Fruit fly (Drosophila melanogaster) whole organism, embryonic: ENCODE data around the gene Mnn1.

Source experiments
- Ada2b ChIP-seq: fragments of 200-800 bp; sonication (Bioruptor generic); IDR thresholded peaks from 2 replicates; pipeline ENCODE4 v1.3.6; 2022; ENCODE audit warnings: missing biosample characterization, missing genetic modification characterization
- Atf-2 ChIP-seq: fragments of 200-800 bp; sonication (Bioruptor generic); optimal IDR thresholded peaks from 2 replicates; lab custom pipeline; 2016; ENCODE audit warnings: missing biosample characterization, missing genetic modification characterization
- Blimp-1 ChIP-seq: fragments of 200-800 bp; sonication (Bioruptor generic); optimal IDR thresholded peaks from 3 replicates; lab custom pipeline; 2018; ENCODE audit warnings: missing biosample characterization, missing genetic modification characterization, mild to moderate bottlenecking, moderate library complexity, missing genetic modification reagents
- CG10321 ChIP-seq: fragments of 200-800 bp; sonication (Bioruptor generic); IDR thresholded peaks from 2 replicates; pipeline ENCODE4 v1.3.6; 2022; ENCODE audit warnings: missing biosample characterization, missing genetic modification characterization
- CG11504 ChIP-seq: fragments of 200-800 bp; sonication (Bioruptor generic); optimal IDR thresholded peaks from 3 replicates; lab custom pipeline; 2019; ENCODE audit warnings: missing biosample characterization, mild to moderate bottlenecking, missing genetic modification characterization, moderate library complexity
- CG11560 ChIP-seq: fragments of 200-800 bp; sonication (Bioruptor generic); IDR thresholded peaks from 3 replicates; pipeline ENCODE4 v1.3.6; 2022; ENCODE audit warnings: missing biosample characterization, missing genetic modification characterization
- CG11723 ChIP-seq: fragments of 200-800 bp; sonication (Bioruptor generic); optimal IDR thresholded peaks from 2 replicates; lab custom pipeline; 2017; ENCODE audit warnings: missing biosample characterization, mild to moderate bottlenecking, missing genetic modification characterization
- CG12071 ChIP-seq: fragments of 200-800 bp; sonication (Bioruptor generic); optimal IDR thresholded peaks from 3 replicates; lab custom pipeline; 2018; ENCODE audit warnings: missing biosample characterization, mild to moderate bottlenecking, missing genetic modification characterization
- CG14441 ChIP-seq: fragments of 200-800 bp; sonication (Bioruptor generic); IDR thresholded peaks from 2 replicates; pipeline ENCODE4 v1.3.6; 2022; ENCODE audit warnings: missing biosample characterization, missing genetic modification characterization
- CG1602 ChIP-seq: fragments of 200-800 bp; sonication (Bioruptor generic); optimal IDR thresholded peaks from 3 replicates; lab custom pipeline; 2016; ENCODE audit warnings: missing biosample characterization, missing genetic modification characterization
- CG16779 ChIP-seq: fragments of 200-800 bp; sonication (Bioruptor generic); IDR thresholded peaks from 2 replicates; pipeline ENCODE4 v1.3.6; 2022; ENCODE audit warnings: missing biosample characterization, missing genetic modification characterization
- CG17186 ChIP-seq: fragments of 200-800 bp; sonication (Bioruptor generic); optimal IDR thresholded peaks from 3 replicates; lab custom pipeline; 2017; ENCODE audit warnings: missing biosample characterization, missing genetic modification reagents, missing genetic modification characterization
- CG2129 ChIP-seq: fragments of 200-800 bp; sonication (Bioruptor generic); IDR thresholded peaks from 2 replicates; pipeline ENCODE4 v1.3.6; 2022; ENCODE audit warnings: missing biosample characterization, missing genetic modification characterization; ENCODE audit not compliant: partially characterized antibody
- CG2678 ChIP-seq: fragments of 200-800 bp; sonication (Bioruptor generic); optimal IDR thresholded peaks from 3 replicates; lab custom pipeline; 2019; ENCODE audit warnings: missing biosample characterization, mild to moderate bottlenecking, missing genetic modification characterization, moderate library complexity
- CG2889 ChIP-seq: fragments of 200-800 bp; sonication (Bioruptor generic); IDR thresholded peaks from 3 replicates; pipeline ENCODE4 v1.3.6; 2022; ENCODE audit warnings: missing biosample characterization, missing genetic modification characterization
- CG34224 ChIP-seq: fragments of 200-800 bp; sonication (Bioruptor generic); IDR thresholded peaks from 3 replicates; pipeline ENCODE4 v1.3.6; 2022; ENCODE audit warnings: missing biosample characterization, missing genetic modification characterization; ENCODE audit not compliant: partially characterized antibody
- CG34376 ChIP-seq: fragments of 200-800 bp; sonication (Bioruptor generic); optimal IDR thresholded peaks from 2 replicates; lab custom pipeline; 2018; ENCODE audit warnings: missing biosample characterization, mild to moderate bottlenecking, missing genetic modification characterization
- CG4854 ChIP-seq: fragments of 200-800 bp; sonication (Bioruptor generic); optimal IDR thresholded peaks from 2 replicates; lab custom pipeline; 2016; ENCODE audit warnings: missing biosample characterization, missing genetic modification characterization, inconsistent platforms
- CG5180 ChIP-seq: fragments of 200-800 bp; sonication (Bioruptor generic); optimal IDR thresholded peaks from 3 replicates; lab custom pipeline; 2017; ENCODE audit warnings: missing biosample characterization, missing genetic modification characterization, mild to moderate bottlenecking, moderate library complexity, missing genetic modification reagents
- CG6791 ChIP-seq: fragments of 200-800 bp; sonication (Bioruptor generic); IDR thresholded peaks from 3 replicates; pipeline ENCODE4 v1.3.6; 2022; ENCODE audit warnings: missing biosample characterization, missing genetic modification characterization; ENCODE audit not compliant: partially characterized antibody
- CG9215 ChIP-seq: fragments of 200-800 bp; sonication (Bioruptor generic); IDR thresholded peaks from 2 replicates; pipeline ENCODE4 v1.3.6; 2022; ENCODE audit warnings: missing biosample characterization, missing genetic modification characterization
- CG9437 ChIP-seq: fragments of 200-800 bp; sonication (Bioruptor generic); optimal IDR thresholded peaks from 2 replicates; lab custom pipeline; 2018; ENCODE audit warnings: missing biosample characterization, mild to moderate bottlenecking, missing genetic modification characterization
- CG9609 ChIP-seq: fragments of 200-800 bp; sonication (Bioruptor generic); optimal IDR thresholded peaks from 3 replicates; lab custom pipeline; 2016; ENCODE audit warnings: missing biosample characterization, missing genetic modification characterization
- D19A ChIP-seq: fragments of 200-800 bp; optimal IDR thresholded peaks from 3 replicates; lab custom pipeline; 2019; ENCODE audit warnings: missing biosample characterization, mild to moderate bottlenecking, missing genetic modification characterization, moderate library complexity
- Dip2 ChIP-seq: fragments of 200-800 bp; sonication (Bioruptor generic); IDR thresholded peaks from 2 replicates; pipeline ENCODE4 v1.3.6; 2022; ENCODE audit warnings: missing biosample characterization, missing genetic modification characterization
- E2f1 ChIP-seq: fragments of 200-800 bp; sonication (Bioruptor generic); IDR thresholded peaks from 2 replicates; pipeline ENCODE4 v1.3.6; 2022; ENCODE audit warnings: missing biosample characterization, missing genetic modification characterization
- Ets65A ChIP-seq: fragments of 200-800 bp; sonication (Bioruptor generic); peaks from one replicate; lab custom pipeline; 2016; ENCODE audit warnings: missing biosample characterization, missing genetic modification characterization
- HmgD ChIP-seq: fragments of 200-800 bp; sonication (Bioruptor generic); optimal IDR thresholded peaks from 3 replicates; lab custom pipeline; 2016; ENCODE audit warnings: missing biosample characterization, missing genetic modification characterization
- Hr3 ChIP-seq: fragments of 200-800 bp; sonication (Bioruptor generic); optimal IDR thresholded peaks from 3 replicates; lab custom pipeline; 2016; ENCODE audit warnings: missing biosample characterization, missing genetic modification characterization
- Hr78 ChIP-seq, 2 experiments: fragments of 200-800 bp in 1 of 2; fragments of >200 bp in 1 of 2; sonication (Bioruptor generic) in 1 of 2; optimal IDR thresholded peaks; 2 replicates each; lab custom pipeline; 2017 to 2019; ENCODE audit warnings: missing biosample characterization in 2 of 2, missing genetic modification characterization in 2 of 2, mild to moderate bottlenecking in 1 of 2, moderate library complexity in 1 of 2
- Med ChIP-seq: fragments of 200-800 bp; sonication (Bioruptor generic); peaks from one replicate; lab custom pipeline; 2016; ENCODE audit warnings: missing biosample characterization, missing genetic modification characterization, mild to moderate bottlenecking, inconsistent platforms, moderate library complexity
- NFAT ChIP-seq: fragments of 200-800 bp; sonication (Bioruptor generic); IDR thresholded peaks from 2 replicates; pipeline ENCODE4 v1.3.6; 2022; ENCODE audit warnings: missing biosample characterization, missing genetic modification characterization
- Pdp1 ChIP-seq, 2 experiments: fragments of 200-800 bp; sonication (Bioruptor generic); optimal IDR thresholded peaks; 3 replicates each; lab custom pipeline; 2016; ENCODE audit warnings: missing biosample characterization in 2 of 2, missing genetic modification characterization in 2 of 2, mild to moderate bottlenecking in 1 of 2, moderate library complexity in 1 of 2
- Sox102F ChIP-seq: fragments of 200-800 bp; sonication (Bioruptor generic); optimal IDR thresholded peaks from 2 replicates; lab custom pipeline; 2018; ENCODE audit warnings: missing biosample characterization, mild to moderate bottlenecking, missing genetic modification characterization, moderate library complexity
- Sry-β ChIP-seq: fragments of 200-800 bp; sonication (Bioruptor generic); optimal IDR thresholded peaks from 2 replicates; lab custom pipeline; 2018; ENCODE audit warnings: missing biosample characterization, mild to moderate bottlenecking, missing genetic modification characterization, moderate library complexity
- ase ChIP-seq: fragments of 200-800 bp; sonication (Bioruptor generic); IDR thresholded peaks from 3 replicates; pipeline ENCODE4 v1.3.6; 2022; ENCODE audit warnings: missing biosample characterization, missing genetic modification characterization
- exex ChIP-seq: fragments of 200-800 bp; sonication (Bioruptor generic); optimal IDR thresholded peaks from 4 replicates; lab custom pipeline; 2018; ENCODE audit warnings: missing biosample characterization, mild to moderate bottlenecking, missing genetic modification characterization, moderate library complexity
- gem ChIP-seq: fragments of 200-800 bp; sonication (Bioruptor generic); optimal IDR thresholded peaks from 2 replicates; lab custom pipeline; 2019; ENCODE audit warnings: missing biosample characterization, mild to moderate bottlenecking, missing genetic modification characterization, moderate library complexity
- grau ChIP-seq: fragments of 200-800 bp; optimal IDR thresholded peaks from 3 replicates; lab custom pipeline; 2019; ENCODE audit warnings: missing biosample characterization, mild to moderate bottlenecking, missing genetic modification characterization, moderate library complexity
- inv ChIP-seq: fragments of 200-800 bp; sonication (Bioruptor generic); IDR thresholded peaks from 2 replicates; pipeline ENCODE4 v1.3.6; 2022; ENCODE audit warnings: missing biosample characterization, missing genetic modification characterization; ENCODE audit not compliant: partially characterized antibody
- nau ChIP-seq: fragments of 200-800 bp; sonication (Bioruptor generic); optimal IDR thresholded peaks from 3 replicates; lab custom pipeline; 2017; ENCODE audit warnings: missing biosample characterization, mild to moderate bottlenecking, missing genetic modification characterization, missing genetic modification reagents
- nmo ChIP-seq: fragments of 200-800 bp; sonication (Bioruptor generic); optimal IDR thresholded peaks from 2 replicates; lab custom pipeline; 2018; ENCODE audit warnings: missing biosample characterization, mild to moderate bottlenecking, missing genetic modification characterization, moderate library complexity
- odd ChIP-seq: fragments of 200-800 bp; sonication (Bioruptor generic); optimal IDR thresholded peaks from 2 replicates; lab custom pipeline; 2017; ENCODE audit warnings: missing biosample characterization, mild to moderate bottlenecking, missing genetic modification characterization
- row ChIP-seq: fragments of 200-800 bp; sonication (Bioruptor generic); IDR thresholded peaks from 3 replicates; pipeline ENCODE4 v1.3.6; 2022; ENCODE audit warnings: missing biosample characterization, missing genetic modification characterization
- sisA ChIP-seq: fragments of 200-800 bp; sonication (Bioruptor generic); IDR thresholded peaks from 2 replicates; pipeline ENCODE4 v1.3.6; 2022; ENCODE audit warnings: missing biosample characterization, missing genetic modification characterization
- tll ChIP-seq, 2 experiments: fragments of 200-800 bp in 1 of 2; fragments of >200 bp in 1 of 2; sonication (Bioruptor generic) in 1 of 2; optimal IDR thresholded peaks; 2 replicates each; lab custom pipeline; 2017 to 2019; ENCODE audit warnings: missing biosample characterization in 2 of 2, missing genetic modification characterization in 2 of 2, mild to moderate bottlenecking in 1 of 2, moderate library complexity in 1 of 2
- toy ChIP-seq: fragments of 200-800 bp; sonication (Bioruptor generic); IDR thresholded peaks from 2 replicates; pipeline ENCODE4 v1.3.6; 2022; ENCODE audit warnings: missing biosample characterization, missing genetic modification characterization

Mnn1 gene

DNA sequence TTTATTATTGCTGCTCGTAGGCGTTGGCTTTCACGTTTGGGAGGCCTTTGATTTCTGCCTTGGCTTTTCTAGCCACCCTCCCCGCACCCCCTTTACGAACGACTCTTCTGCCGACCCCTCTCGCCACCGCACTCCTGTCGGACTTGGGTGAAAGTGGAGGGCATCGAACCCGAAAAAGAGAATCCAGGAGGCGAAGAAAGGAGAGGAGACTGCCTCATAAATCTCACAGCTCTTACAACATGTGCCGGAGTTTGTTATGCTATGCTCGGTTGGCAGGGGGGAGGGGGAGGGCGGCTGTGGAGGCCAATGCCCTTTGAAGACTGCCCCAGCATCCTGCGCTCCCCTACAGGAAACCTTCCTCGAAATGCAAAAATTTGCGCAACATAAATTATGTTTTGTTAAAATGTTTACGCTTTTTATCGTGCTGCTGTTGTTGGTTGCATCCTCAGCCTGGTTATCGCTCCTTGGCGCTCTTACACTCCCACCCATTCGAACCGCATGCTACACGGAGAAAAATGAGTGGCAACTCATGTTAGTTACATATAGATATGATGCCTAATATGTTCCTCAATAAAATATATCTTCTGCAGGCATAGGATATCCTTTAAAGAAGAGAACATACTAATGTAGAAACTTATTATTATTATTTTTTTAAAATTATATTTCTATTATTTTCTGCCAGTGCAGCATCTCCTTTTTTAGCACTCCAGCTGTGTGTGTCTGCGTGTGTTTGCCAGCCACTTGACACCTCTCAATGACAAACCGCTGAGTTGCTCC, 48.3 kb downstream of the Mnn1 start (continued):
- TF ChIP-seq ase (GFP tag; lab: Robert Waterston, UW) (no peak), CG2889 (GFP tag; lab: Robert Waterston, UW) (no peak), E2f1 (GFP tag; lab: Robert Waterston, UW) (no peak), nmo (GFP tag; lab: Kevin White, UChicago) (no peak), Hr3 (no peak), Dip2 (GFP tag; lab: Robert Waterston, UW) (no peak), Sox102F (GFP tag; lab: Kevin White, UChicago) (peak; percentile 5), sisA (GFP tag; lab: Robert Waterston, UW) (no peak), exex (tag; lab: Kevin White, UChicago) (no peak), tll (GFP tag; optimal IDR thresholded peaks at IDR 0.05; lab: Kevin White, UChicago) (no peak), CG4854 (GFP tag; lab: Kevin White, UChicago) (no peak), CG16779 (GFP tag; lab: Robert Waterston, UW) (no peak), CG2129 (no peak), CG1602 (GFP tag; lab: Kevin White, UChicago) (no peak), gem (tag; lab: Kevin White, UChicago) (peak; percentile 39), CG11723 (no peak), CG34224 (GFP tag; lab: Robert Waterston, UW) (no peak)
- TF ChIP-seq, all 482 proteins: peak for 19

- no peak for TF ChIP-seq inv
- peak; percentile 15 for TF ChIP-seq Blimp-1 (GFP tag; lab: Kevin White, UChicago)
- TF ChIP-seq NFAT (GFP tag; lab: Robert Waterston, UW), result no peak
- peak in 1 of 2 experiments; percentile 92 for TF ChIP-seq Pdp1 (GFP tag; optimal IDR thresholded peaks at IDR 0.05; lab: Kevin White, UChicago)
- no peak for TF ChIP-seq Atf-2 (GFP tag; lab: Kevin White, UChicago)
- TF ChIP-seq CG9437 (GFP tag; lab: Kevin White, UChicago), result no peak
- TF ChIP-seq Sry-β, result no peak
- no peak for TF ChIP-seq CG17186
- TF ChIP-seq CG9609 (GFP tag; lab: Kevin White, UChicago), result no peak
- TF ChIP-seq CG14441 (GFP tag; lab: Robert Waterston, UW), result no peak
- TF ChIP-seq HmgD, result no peak
- peak; percentile 60; the same call in 1 of the 2 replicates for TF ChIP-seq CG10321 (GFP tag; lab: Robert Waterston, UW)
- TF ChIP-seq CG12071 (GFP tag; lab: Kevin White, UChicago), result no peak
- TF ChIP-seq CG9215, result no peak
- no peak for TF ChIP-seq CG34376 (GFP tag; lab: Kevin White, UChicago)
- TF ChIP-seq Hr78 (GFP tag; optimal IDR thresholded peaks at IDR 0.05; lab: Kevin White, UChicago), result peak in 1 of 2 experiments; percentile 54
- no peak for TF ChIP-seq toy (GFP tag; lab: Robert Waterston, UW)
- no peak for TF ChIP-seq CG6791
These were observed 50.3 kb downstream of the Mnn1 start for dm6 chr2L:7106289-7106961.

DNA sequence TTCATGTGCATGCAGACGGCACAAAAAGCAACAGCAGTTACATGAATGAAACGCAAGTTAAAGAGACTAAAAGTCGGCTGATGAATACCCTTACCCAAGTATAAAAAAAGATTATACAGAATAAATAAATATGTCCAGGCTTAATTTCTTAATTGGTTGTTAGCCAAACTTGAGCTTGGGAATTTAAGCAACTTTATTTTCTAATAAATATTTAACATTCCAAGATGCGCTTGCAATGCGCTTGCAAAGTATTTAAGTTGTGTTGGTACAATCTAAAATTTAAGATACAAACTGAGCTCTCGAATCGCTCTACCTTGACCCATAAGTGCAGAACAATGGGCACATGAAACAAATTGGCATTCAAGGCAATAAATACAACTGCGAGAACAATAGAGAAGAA, 51.8 kb downstream of the Mnn1 start:
- peak; percentile 57 for TF ChIP-seq Med
- peak; percentile 38 for TF ChIP-seq CG11504 (tag; lab: Kevin White, UChicago)
- peak; percentile 59 for TF ChIP-seq D19A (tag; lab: Kevin White, UChicago)
- TF ChIP-seq Ets65A (GFP tag; lab: Kevin White, UChicago), result peak; percentile 87
- TF ChIP-seq odd, result no peak
- TF ChIP-seq CG5180 (GFP tag; lab: Kevin White, UChicago), result no peak
- 0 out of 2 replicates have a peak, but pooled peaks have one; percentile 6 for TF ChIP-seq Ada2b (GFP tag; lab: Robert Waterston, UW)
- TF ChIP-seq CG2678, result peak; percentile 35
- no peak for TF ChIP-seq nau (GFP tag; lab: Kevin White, UChicago)
- peak; percentile 32 for TF ChIP-seq grau
- no peak for TF ChIP-seq CG11560
- TF ChIP-seq row (GFP tag; lab: Robert Waterston, UW), result 0 out of 3 replicates have a peak, but pooled peaks have one; percentile 23
